Fruit fly (Drosophila melanogaster) whole organism, prepupa: ENCODE measurements around the gene SNRPG.
A peak's percentile ranks its signal among the peaks of the same experiment; 100 is the strongest.

Source experiments
- Blimp-1 ChIP-seq: fragments of 200-800 bp; sonication (Bioruptor generic); optimal IDR thresholded peaks from 3 replicates; lab custom pipeline; 2017; ENCODE audit warnings: missing biosample characterization, missing genetic modification characterization, mild to moderate bottlenecking, moderate library complexity, missing genetic modification reagents
- CG10631 ChIP-seq: fragments of 200-800 bp; sonication (Bioruptor generic); optimal IDR thresholded peaks from 2 replicates; lab custom pipeline; 2016; ENCODE audit warnings: missing biosample characterization, missing genetic modification characterization
- CG10669 ChIP-seq: fragments of 200-800 bp; sonication (Bioruptor generic); optimal IDR thresholded peaks from 3 replicates; lab custom pipeline; 2018; ENCODE audit warnings: missing biosample characterization, mild to moderate bottlenecking, missing genetic modification characterization, moderate library complexity
- CG11294 ChIP-seq: fragments of 200-800 bp; sonication (Bioruptor generic); IDR thresholded peaks from 2 replicates; pipeline ENCODE4 v1.3.6; 2022; ENCODE audit warnings: missing biosample characterization, missing genetic modification characterization
- CG11762 ChIP-seq: fragments of 200-800 bp; sonication (Bioruptor generic); optimal IDR thresholded peaks from 3 replicates; lab custom pipeline; 2016; ENCODE audit warnings: missing biosample characterization, missing genetic modification characterization; ENCODE audit not compliant: insufficient read depth
- CG1621 ChIP-seq: fragments of 200-800 bp; sonication (Bioruptor generic); optimal IDR thresholded peaks from 3 replicates; lab custom pipeline; 2018; ENCODE audit warnings: missing biosample characterization, mild to moderate bottlenecking, missing genetic modification characterization
- CG3032 ChIP-seq: fragments of 200-800 bp; optimal IDR thresholded peaks from 2 replicates; lab custom pipeline; 2019; ENCODE audit warnings: missing biosample characterization, mild to moderate bottlenecking, missing genetic modification characterization, moderate library complexity
- CG31627 ChIP-seq: fragments of 200-800 bp; sonication (Bioruptor generic); optimal IDR thresholded peaks from 3 replicates; lab custom pipeline; 2016; ENCODE audit warnings: missing biosample characterization, missing genetic modification characterization
- CG34406 ChIP-seq: fragments of 200-800 bp; sonication (Bioruptor generic); optimal IDR thresholded peaks from 3 replicates; lab custom pipeline; 2016; ENCODE audit warnings: missing biosample characterization, missing genetic modification characterization
- CG3919 ChIP-seq: fragments of 200-800 bp; sonication (Bioruptor generic); optimal IDR thresholded peaks from 3 replicates; lab custom pipeline; 2016; ENCODE audit warnings: missing biosample characterization, missing genetic modification characterization
- CG4318 ChIP-seq: fragments of 200-800 bp; sonication (Bioruptor generic); optimal IDR thresholded peaks from 3 replicates; lab custom pipeline; 2017; ENCODE audit warnings: missing biosample characterization, mild to moderate bottlenecking, missing genetic modification characterization
- CG6276 ChIP-seq: fragments of 200-800 bp; sonication (Bioruptor generic); optimal IDR thresholded peaks from 2 replicates; lab custom pipeline; 2017; ENCODE audit warnings: missing biosample characterization, mild to moderate bottlenecking, missing genetic modification characterization
- CG6792 ChIP-seq: fragments of 200-800 bp; sonication (Bioruptor generic); optimal IDR thresholded peaks from 3 replicates; lab custom pipeline; 2016; ENCODE audit warnings: missing biosample characterization, missing genetic modification characterization
- CG6808 ChIP-seq: fragments of 200-800 bp; sonication (Bioruptor generic); optimal IDR thresholded peaks from 3 replicates; lab custom pipeline; 2017; ENCODE audit warnings: missing biosample characterization, missing genetic modification characterization, mild to moderate bottlenecking, moderate library complexity, missing genetic modification reagents
- CG6854 ChIP-seq: fragments of 200-800 bp; sonication (Bioruptor generic); optimal IDR thresholded peaks from 2 replicates; lab custom pipeline; 2017; ENCODE audit warnings: missing biosample characterization, mild to moderate bottlenecking, missing genetic modification characterization
- CG8119 ChIP-seq: fragments of 200-800 bp; sonication (Bioruptor generic); IDR thresholded peaks from 3 replicates; pipeline ENCODE4 v1.3.6; 2022; ENCODE audit warnings: missing biosample characterization, missing genetic modification characterization
- CG8319 ChIP-seq: fragments of 200-800 bp; sonication (Bioruptor generic); optimal IDR thresholded peaks from 3 replicates; lab custom pipeline; 2016; ENCODE audit warnings: missing biosample characterization, missing genetic modification characterization
- CG8632 ChIP-seq: fragments of 200-800 bp; sonication (Bioruptor generic); optimal IDR thresholded peaks from 3 replicates; lab custom pipeline; 2016; ENCODE audit warnings: missing biosample characterization, missing genetic modification characterization
- CG9139 ChIP-seq: fragments of 200-800 bp; sonication (Bioruptor generic); optimal IDR thresholded peaks from 3 replicates; lab custom pipeline; 2017; ENCODE audit warnings: missing biosample characterization, mild to moderate bottlenecking, missing genetic modification characterization
- Eip78C ChIP-seq: fragments of 200-800 bp; sonication (Bioruptor generic); peaks from one replicate; lab custom pipeline; 2016; ENCODE audit warnings: missing biosample characterization, missing genetic modification characterization
- Eip93F ChIP-seq: fragments of 200-800 bp; sonication (Bioruptor generic); optimal IDR thresholded peaks from 2 replicates; lab custom pipeline; 2016; ENCODE audit warnings: missing biosample characterization, mild to moderate bottlenecking, missing genetic modification characterization
- Ets21C ChIP-seq: fragments of 200-800 bp; sonication (Bioruptor generic); optimal IDR thresholded peaks from 3 replicates; lab custom pipeline; 2016; ENCODE audit warnings: missing biosample characterization, missing genetic modification characterization
- Ets96B ChIP-seq: fragments of 200-800 bp; optimal IDR thresholded peaks from 2 replicates; lab custom pipeline; 2019; ENCODE audit warnings: missing biosample characterization, mild to moderate bottlenecking, missing genetic modification characterization, moderate library complexity
- Gug ChIP-seq: fragments of 200-800 bp; sonication (Bioruptor generic); IDR thresholded peaks from 2 replicates; pipeline ENCODE4 v1.3.6; 2022; ENCODE audit warnings: missing biosample characterization, missing genetic modification characterization
- Met ChIP-seq: fragments of 200-800 bp; sonication (Bioruptor generic); optimal IDR thresholded peaks from 3 replicates; lab custom pipeline; 2016; ENCODE audit warnings: missing biosample characterization, missing genetic modification characterization
- OdsH ChIP-seq: fragments of 200-800 bp; sonication (Bioruptor generic); optimal IDR thresholded peaks from 3 replicates; lab custom pipeline; 2016; ENCODE audit warnings: missing biosample characterization, missing genetic modification characterization
- Sox102F ChIP-seq: fragments of 200-800 bp; sonication (Bioruptor generic); optimal IDR thresholded peaks from 2 replicates; lab custom pipeline; 2016; ENCODE audit warnings: missing biosample characterization, mild to moderate bottlenecking, missing genetic modification characterization
- Sox14 ChIP-seq: fragments of 200-800 bp; sonication (Bioruptor generic); optimal IDR thresholded peaks from 3 replicates; lab custom pipeline; 2016; ENCODE audit warnings: missing biosample characterization, missing genetic modification characterization
- Sox15 ChIP-seq: fragments of 200-800 bp; sonication (Bioruptor generic); optimal IDR thresholded peaks from 3 replicates; lab custom pipeline; 2016; ENCODE audit warnings: missing biosample characterization, missing genetic modification characterization
- achi ChIP-seq: fragments of 200-800 bp; sonication (Bioruptor generic); optimal IDR thresholded peaks from 3 replicates; lab custom pipeline; 2016; ENCODE audit warnings: missing biosample characterization, missing genetic modification characterization
- acj6 ChIP-seq: fragments of 200-800 bp; sonication (Bioruptor generic); optimal IDR thresholded peaks from 3 replicates; lab custom pipeline; 2016; ENCODE audit warnings: missing biosample characterization, missing genetic modification characterization
- cyc ChIP-seq: fragments of 200-800 bp; sonication (Bioruptor generic); optimal IDR thresholded peaks from 3 replicates; lab custom pipeline; 2016; ENCODE audit warnings: missing biosample characterization, missing genetic modification characterization
- dsx ChIP-seq: fragments of 200-800 bp; optimal IDR thresholded peaks from 3 replicates; lab custom pipeline; 2019; ENCODE audit warnings: missing biosample characterization, mild to moderate bottlenecking, missing genetic modification characterization, moderate library complexity; ENCODE audit not compliant: poor library complexity, severe bottlenecking
- esn ChIP-seq: fragments of 200-800 bp; sonication (Bioruptor generic); optimal IDR thresholded peaks from 2 replicates; lab custom pipeline; 2016; ENCODE audit warnings: missing biosample characterization, mild to moderate bottlenecking, missing genetic modification characterization, moderate library complexity
- fkh ChIP-seq: fragments of 200-800 bp; sonication (Bioruptor generic); optimal IDR thresholded peaks from 3 replicates; lab custom pipeline; 2017; ENCODE audit warnings: missing biosample characterization, mild to moderate bottlenecking, missing genetic modification characterization, moderate library complexity
- lz ChIP-seq: fragments of 200-800 bp; sonication (Bioruptor generic); optimal IDR thresholded peaks from 3 replicates; lab custom pipeline; 2016; ENCODE audit warnings: missing biosample characterization, missing genetic modification characterization
- net ChIP-seq: fragments of 200-800 bp; sonication (Bioruptor generic); optimal IDR thresholded peaks from 3 replicates; lab custom pipeline; 2016; ENCODE audit warnings: missing biosample characterization, missing genetic modification characterization
- pdm3 ChIP-seq: fragments of 200-800 bp; sonication (Bioruptor generic); optimal IDR thresholded peaks from 3 replicates; lab custom pipeline; 2016; ENCODE audit warnings: missing biosample characterization, missing genetic modification characterization
- salr ChIP-seq, 2 experiments: fragments of 200-800 bp; sonication (Bioruptor generic); optimal IDR thresholded peaks; 3 replicates each; lab custom pipeline; 2016 to 2018; ENCODE audit warnings: missing biosample characterization in 2 of 2, missing genetic modification characterization in 2 of 2, mild to moderate bottlenecking in 1 of 2
- spab ChIP-seq: fragments of 200-800 bp; sonication (Bioruptor generic); optimal IDR thresholded peaks from 2 replicates; lab custom pipeline; 2017; ENCODE audit warnings: missing biosample characterization, mild to moderate bottlenecking, missing genetic modification characterization, missing genetic modification reagents
- ss ChIP-seq, 2 experiments: fragments of 200-800 bp; sonication (Bioruptor generic); optimal IDR thresholded peaks; 2 replicates in 1 of 2; 3 replicates in 1 of 2; lab custom pipeline; 2017 to 2018; ENCODE audit warnings: mild to moderate bottlenecking in 2 of 2, missing biosample characterization in 2 of 2, missing genetic modification characterization in 2 of 2, moderate library complexity in 1 of 2
- svp ChIP-seq: fragments of 200-800 bp; sonication (Bioruptor generic); peaks from one replicate; lab custom pipeline; 2016; ENCODE audit warnings: missing biosample characterization, missing genetic modification characterization
- topi ChIP-seq: fragments of 200-800 bp; sonication (Bioruptor generic); optimal IDR thresholded peaks from 3 replicates; lab custom pipeline; 2016; ENCODE audit warnings: missing biosample characterization, missing genetic modification characterization
- vri ChIP-seq: fragments of 200-800 bp; sonication (Bioruptor generic); optimal IDR thresholded peaks from 3 replicates; lab custom pipeline; 2016; ENCODE audit warnings: missing biosample characterization, mild to moderate bottlenecking, missing genetic modification characterization

Gene SNRPG

DNA sequence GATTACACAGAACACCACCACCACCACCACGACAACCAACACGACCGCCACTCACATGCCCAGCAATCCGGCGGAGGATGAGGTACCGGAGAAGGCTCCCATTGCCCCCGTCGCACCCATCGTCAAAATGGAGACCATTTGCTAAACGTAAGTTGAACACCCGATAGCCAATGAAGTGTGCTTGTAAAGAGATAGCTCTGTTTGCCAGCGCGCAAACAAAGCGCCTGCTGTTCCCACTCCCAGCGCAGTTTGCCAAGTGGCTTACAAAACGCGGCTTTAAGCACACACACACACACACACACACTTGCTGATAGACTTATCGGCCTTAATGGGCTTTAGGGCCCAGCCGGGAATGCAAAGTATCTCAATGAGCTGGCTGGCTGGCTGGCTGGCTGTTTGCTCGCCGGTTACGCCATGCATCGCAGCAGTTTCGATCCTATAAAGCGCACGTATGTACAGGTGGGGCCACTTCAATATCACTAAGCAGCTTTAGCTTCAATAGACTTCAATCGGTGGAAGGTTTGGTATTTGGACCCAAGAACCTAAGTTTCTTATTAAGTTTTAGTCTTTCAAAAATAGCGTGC, 3.2 kb upstream of the SNRPG start:
- no peak for TF ChIP-seq Eip93F
- peak; percentile 51 for TF ChIP-seq Eip78C (GFP tag; lab: Kevin White, UChicago)
- no peak for TF ChIP-seq salr (GFP tag; optimal IDR thresholded peaks at IDR 0.05; lab: Kevin White, UChicago)
- peak; percentile 19 for TF ChIP-seq fkh
- peak; percentile 5 for TF ChIP-seq CG1621 (tag; lab: Kevin White, UChicago)
- TF ChIP-seq CG6808 (GFP tag; lab: Kevin White, UChicago), result no peak
- TF ChIP-seq dsx (GFP tag; lab: Kevin White, UChicago), result no peak
- no peak for TF ChIP-seq CG31627
- no peak for TF ChIP-seq vri (GFP tag; lab: Kevin White, UChicago)

DNA sequence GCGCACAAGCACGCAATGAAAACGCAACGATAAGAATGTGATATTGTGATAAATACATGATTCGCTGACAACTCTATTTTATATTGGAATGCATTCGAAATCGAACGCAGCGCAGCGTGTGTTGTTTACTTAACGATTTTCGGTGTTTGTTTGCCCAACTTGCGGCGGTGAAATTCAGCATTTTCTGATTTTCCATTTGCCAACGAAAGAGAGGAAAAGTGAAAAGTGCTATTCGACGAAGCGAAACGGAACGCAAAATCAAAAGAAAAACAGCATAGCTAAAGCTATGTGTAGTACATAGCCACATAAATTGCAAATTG, 842 bp upstream of the SNRPG start:
- TF ChIP-seq fkh, result peak; percentile 83
- TF ChIP-seq Eip78C (GFP tag; lab: Kevin White, UChicago), result no peak

- TF ChIP-seq Sox15 (GFP tag; lab: Kevin White, UChicago), result no peak
- peak; percentile 3 for TF ChIP-seq Ets21C (GFP tag; lab: Kevin White, UChicago)
- peak; percentile 71 for TF ChIP-seq lz
- TF ChIP-seq CG6854 (GFP tag; lab: Kevin White, UChicago), result peak; percentile 96
- peak; percentile 14 for TF ChIP-seq CG3032 (tag; lab: Kevin White, UChicago)
- TF ChIP-seq net (GFP tag; lab: Kevin White, UChicago), result peak; percentile 73
- peak; percentile 32 for TF ChIP-seq CG11762 (GFP tag; lab: Kevin White, UChicago)
- TF ChIP-seq CG8319 (GFP tag; lab: Kevin White, UChicago), result peak; percentile 42
- TF ChIP-seq CG10631 (GFP tag; lab: Kevin White, UChicago), result peak; percentile 39
- peak; percentile 82 for TF ChIP-seq CG9139 (GFP tag; lab: Kevin White, UChicago)
- peak; percentile 62 for TF ChIP-seq vri (GFP tag; lab: Kevin White, UChicago)
- TF ChIP-seq Sox14 (GFP tag; lab: Kevin White, UChicago), result peak; percentile 9
- 0 out of 2 replicates have a peak, but pooled peaks have one; percentile 10 for TF ChIP-seq Gug (GFP tag; lab: Robert Waterston, UW)
- peak; percentile 77 for TF ChIP-seq svp (GFP tag; lab: Kevin White, UChicago)
- no peak for TF ChIP-seq CG6792 (GFP tag; lab: Kevin White, UChicago)
- peak; percentile 56 for TF ChIP-seq achi (GFP tag; lab: Kevin White, UChicago)
- TF ChIP-seq CG10669, result peak; percentile 74
- TF ChIP-seq CG8119 (GFP tag; lab: Robert Waterston, UW), result no peak
- TF ChIP-seq OdsH (GFP tag; lab: Kevin White, UChicago), result peak; percentile 50
- TF ChIP-seq acj6 (GFP tag; lab: Kevin White, UChicago), result peak; percentile 41
- peak; percentile 56 for TF ChIP-seq CG1621 (tag; lab: Kevin White, UChicago)
- peak; percentile 67 for TF ChIP-seq CG34406 (GFP tag; lab: Kevin White, UChicago)
- TF ChIP-seq CG6808 (GFP tag; lab: Kevin White, UChicago), result peak; percentile 72
- TF ChIP-seq pdm3, result peak; percentile 58
- TF ChIP-seq cyc, result peak; percentile 50
- TF ChIP-seq ss (GFP tag; optimal IDR thresholded peaks at IDR 0.05; lab: Kevin White, UChicago), result peak; percentile 82 to 85
- TF ChIP-seq Eip78C (GFP tag; lab: Kevin White, UChicago), result peak; percentile 89
- peak; percentile 78 for TF ChIP-seq Met (GFP tag; lab: Kevin White, UChicago)
- peak; percentile 76 for TF ChIP-seq CG3919 (GFP tag; lab: Kevin White, UChicago)
- peak; percentile 17 for TF ChIP-seq Ets96B (tag; lab: Kevin White, UChicago)
- no peak for TF ChIP-seq fkh
- peak; percentile 79 for TF ChIP-seq Sox102F (GFP tag; lab: Kevin White, UChicago)
- TF ChIP-seq CG4318 (GFP tag; lab: Kevin White, UChicago), result no peak
- TF ChIP-seq CG6276 (GFP tag; lab: Kevin White, UChicago), result peak; percentile 43
- TF ChIP-seq Blimp-1 (GFP tag; lab: Kevin White, UChicago), result peak; percentile 74
- TF ChIP-seq topi (GFP tag; lab: Kevin White, UChicago), result peak; percentile 69
- no peak for TF ChIP-seq CG11294 (GFP tag; lab: Robert Waterston, UW)
- TF ChIP-seq spab (GFP tag; lab: Kevin White, UChicago), result peak; percentile 41
- peak; percentile 56 for TF ChIP-seq CG8632 (GFP tag; lab: Kevin White, UChicago)
- TF ChIP-seq esn (GFP tag; lab: Kevin White, UChicago), result peak; percentile 79
These were observed 2.4 kb downstream of the SNRPG start, which contains the start of gene RpS19a for dm6 chrX:16637594-16638485. Gene RpS19a, plus strand, starts transcription at chrX:16637894.
